Worm (Caenorhabditis elegans): ENCODE data around the gene mup-2.

- TF ChIP-seq aly-1 (tag; optimal IDR thresholded peaks at IDR 0.05) = no peak
- TF ChIP-seq ama-1 (optimal IDR thresholded peaks at IDR 0.05) = no peak
- no peak for TF ChIP-seq ceh-13 (GFP tag; optimal IDR thresholded peaks at IDR 0.05)
- TF ChIP-seq ets-7 (tag; optimal IDR thresholded peaks at IDR 0.05) = no peak
- no peak for TF ChIP-seq hmg-4 (GFP tag; optimal IDR thresholded peaks at IDR 0.05)
- TF ChIP-seq sea-1 (GFP tag; conservative IDR thresholded peaks at IDR 0.05) = no peak
- TF ChIP-seq tbx-11 (GFP tag; IDR thresholded peaks at IDR 0.05) = no peak
- TF ChIP-seq F13C5.2 (tag; optimal IDR thresholded peaks at IDR 0.05) = no peak
- TF ChIP-seq ceh-36 (tag; optimal IDR thresholded peaks at IDR 0.05) = no peak
- TF ChIP-seq flt-1 (GFP tag; IDR thresholded peaks at IDR 0.05) = no peak
- TF ChIP-seq B0310.2 (tag; optimal IDR thresholded peaks at IDR 0.05) = no peak
- no peak for TF ChIP-seq tra-4 (tag; optimal IDR thresholded peaks at IDR 0.05)
- TF ChIP-seq hmbx-1 (tag; optimal IDR thresholded peaks at IDR 0.05) = no peak
These were observed 48.0 kb upstream of the mup-2 start for ce11 chrX:6458001-6458400.
